Worm (Caenorhabditis elegans) whole organism, midembryonic: ENCODE results near the gene srv-3.

Source experiments
- T22C8.4 ChIP-seq: fragments of 200-800 bp; sonication (Bioruptor generic); IDR thresholded peaks from 2 replicates; pipeline ENCODE4 v1.3.6; 2022; ENCODE audit warnings: missing genetic modification characterization, missing compliant biosample characterization
- flt-1 ChIP-seq: fragments of 200-800 bp; sonication (Bioruptor generic); IDR thresholded peaks from 2 replicates; pipeline ENCODE4 v1.3.6; 2022; ENCODE audit warnings: missing genetic modification characterization, missing compliant biosample characterization
- med-1 ChIP-seq: sonication (generic microtip); optimal IDR thresholded peaks from 2 replicates; lab custom pipeline; 2017; ENCODE audit warnings: missing genetic modification characterization, mild to moderate bottlenecking, missing compliant biosample characterization, antibody characterized with exemption, missing genetic modification reagents; ENCODE audit not compliant: insufficient read depth

ce11 chrV:19666308-19666707 is 42.4 kb downstream of the srv-3 start:
- TF ChIP-seq T22C8.4 (GFP tag; lab: Robert Waterston, UW), result no peak
- TF ChIP-seq flt-1, result no peak
- no peak for TF ChIP-seq med-1 (GFP tag; lab: Kevin White, UChicago)
